Worm (Caenorhabditis elegans) whole organism, midembryonic: ENCODE data around the gene nlp-18.

Experiments used
- cog-1 ChIP-seq: sonication (generic microtip); optimal IDR thresholded peaks from 2 replicates; lab custom pipeline; 2016; ENCODE audit warnings: missing genetic modification characterization, missing compliant biosample characterization
- flt-1 ChIP-seq: fragments of 200-800 bp; sonication (Bioruptor generic); IDR thresholded peaks from 2 replicates; pipeline ENCODE4 v1.3.6; 2022; ENCODE audit warnings: missing genetic modification characterization, missing compliant biosample characterization
- klf-2 ChIP-seq: fragments of 200-800 bp; sonication (Bioruptor generic); conservative IDR thresholded peaks from 2 replicates; pipeline ENCODE4 v1.3.6; 2022; ENCODE audit warnings: missing genetic modification reagents, missing genetic modification characterization, missing compliant biosample characterization
- med-1 ChIP-seq: sonication (generic microtip); optimal IDR thresholded peaks from 2 replicates; lab custom pipeline; 2017; ENCODE audit warnings: missing genetic modification characterization, mild to moderate bottlenecking, missing compliant biosample characterization, antibody characterized with exemption, missing genetic modification reagents; ENCODE audit not compliant: insufficient read depth
- ref-1 ChIP-seq: fragments of 200-800 bp; sonication (Bioruptor generic); conservative IDR thresholded peaks from 2 replicates; pipeline ENCODE4 v1.3.6; 2022; ENCODE audit warnings: missing genetic modification reagents, missing genetic modification characterization, missing compliant biosample characterization
- tab-1 ChIP-seq: fragments of 200-800 bp; sonication (Bioruptor generic); IDR thresholded peaks from 2 replicates; pipeline ENCODE4 v1.3.6; 2022; ENCODE audit warnings: missing genetic modification characterization, missing compliant biosample characterization
- ztf-23 ChIP-seq: fragments of 200-800 bp; sonication (Bioruptor generic); IDR thresholded peaks from 2 replicates; pipeline ENCODE4 v1.3.6; 2022; ENCODE audit warnings: missing genetic modification reagents, missing genetic modification characterization, missing compliant biosample characterization
- ztf-29 ChIP-seq: fragments of 200-800 bp; sonication (Bioruptor generic); IDR thresholded peaks from 2 replicates; pipeline ENCODE4 v1.3.6; 2022; ENCODE audit warnings: missing genetic modification reagents, missing genetic modification characterization, missing compliant biosample characterization

DNA sequence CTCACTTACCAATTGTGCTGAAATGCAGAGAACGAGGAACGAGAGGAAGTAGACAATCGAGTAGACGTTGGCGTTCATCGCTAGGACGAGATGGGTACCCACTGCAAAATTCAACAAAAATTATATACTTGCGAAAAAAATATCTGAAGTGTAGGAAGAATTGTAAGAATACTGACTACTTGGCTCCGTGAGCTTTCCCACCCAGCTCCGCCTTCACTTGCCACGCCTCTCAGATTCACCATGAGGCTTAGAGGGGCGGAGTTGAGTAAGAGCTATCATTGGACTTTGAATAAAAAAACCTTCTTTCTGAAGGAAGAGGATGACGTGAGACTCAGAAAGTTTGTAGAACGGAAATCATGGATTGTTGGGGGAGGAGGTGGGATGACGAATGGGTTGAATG lies at the start of gene nlp-18:
- TF ChIP-seq klf-2 (GFP tag; lab: Robert Waterston, UW) (no peak), ref-1 (GFP tag; lab: Robert Waterston, UW) (no peak), flt-1 (GFP tag; lab: Robert Waterston, UW) (no peak), cog-1 (tag; lab: Kevin White, UChicago) (no peak), med-1 (GFP tag; lab: Kevin White, UChicago) (no peak), tab-1 (no peak), ztf-23 (no peak), ztf-29 (GFP tag; lab: Robert Waterston, UW) (no peak)
